Worm (Caenorhabditis elegans): ENCODE results near the gene acr-9.

- TF ChIP-seq hnd-1 (tag; optimal IDR thresholded peaks at IDR 0.05) = no peak
- TF ChIP-seq ama-1 (optimal IDR thresholded peaks at IDR 0.05) = no peak
- no peak for TF ChIP-seq tbx-37 (GFP tag; conservative IDR thresholded peaks at IDR 0.05)
- TF ChIP-seq ets-7 (tag; optimal IDR thresholded peaks at IDR 0.05) = no peak
- no peak for TF ChIP-seq aly-1 (tag; optimal IDR thresholded peaks at IDR 0.05)
- no peak for TF ChIP-seq F13C5.2 (tag; optimal IDR thresholded peaks at IDR 0.05)
- TF ChIP-seq B0310.2 (tag; optimal IDR thresholded peaks at IDR 0.05) = no peak
- TF ChIP-seq scrt-1 (GFP tag; IDR thresholded peaks at IDR 0.05) = no peak
- TF ChIP-seq pes-1 (GFP tag; IDR thresholded peaks at IDR 0.05) = no peak
- no peak for TF ChIP-seq sea-1 (GFP tag; conservative IDR thresholded peaks at IDR 0.05)
- no peak for TF ChIP-seq hmg-4 (GFP tag; optimal IDR thresholded peaks at IDR 0.05)
Observed at ce11 chrX:13669641-13670040, 22.9 kb upstream of the acr-9 start.

Data from whole organism, early embryonic.